Fruit fly (Drosophila melanogaster) whole organism, embryonic: Measurements from ENCODE around the gene akirin.

Experiments used
- Asciz ChIP-seq: fragments of 200-800 bp; sonication (Bioruptor generic); optimal IDR thresholded peaks from 2 replicates; lab custom pipeline; 2017; ENCODE audit warnings: missing biosample characterization, mild to moderate bottlenecking, missing genetic modification characterization, missing genetic modification reagents
- B-H1 ChIP-seq: fragments of 200-800 bp; sonication (Bioruptor generic); IDR thresholded peaks from 3 replicates; pipeline ENCODE4 v1.3.6; 2022; ENCODE audit warnings: missing biosample characterization, missing genetic modification characterization
- CG10543 ChIP-seq: fragments of 200-800 bp; sonication (Bioruptor generic); optimal IDR thresholded peaks from 3 replicates; lab custom pipeline; 2017; ENCODE audit warnings: missing biosample characterization, mild to moderate bottlenecking, missing genetic modification characterization, moderate library complexity
- CG11504 ChIP-seq: fragments of 200-800 bp; sonication (Bioruptor generic); optimal IDR thresholded peaks from 3 replicates; lab custom pipeline; 2019; ENCODE audit warnings: missing biosample characterization, mild to moderate bottlenecking, missing genetic modification characterization, moderate library complexity
- CG11560 ChIP-seq: fragments of 200-800 bp; sonication (Bioruptor generic); IDR thresholded peaks from 3 replicates; pipeline ENCODE4 v1.3.6; 2022; ENCODE audit warnings: missing biosample characterization, missing genetic modification characterization
- CG12104 ChIP-seq: fragments of 200-800 bp; sonication (Bioruptor generic); optimal IDR thresholded peaks from 3 replicates; lab custom pipeline; 2016; ENCODE audit warnings: missing biosample characterization, missing genetic modification characterization
- CG12659 ChIP-seq: fragments of 200-800 bp; sonication (Bioruptor generic); optimal IDR thresholded peaks from 3 replicates; lab custom pipeline; 2017; ENCODE audit warnings: mild to moderate bottlenecking, missing biosample characterization, missing genetic modification reagents, missing genetic modification characterization
- CG1792 ChIP-seq: fragments of 200-800 bp; sonication (Bioruptor generic); optimal IDR thresholded peaks from 2 replicates; lab custom pipeline; 2016; ENCODE audit warnings: missing biosample characterization, missing genetic modification characterization
- CG2129 ChIP-seq: fragments of 200-800 bp; sonication (Bioruptor generic); IDR thresholded peaks from 2 replicates; pipeline ENCODE4 v1.3.6; 2022; ENCODE audit warnings: missing biosample characterization, missing genetic modification characterization; ENCODE audit not compliant: partially characterized antibody
- CG2889 ChIP-seq: fragments of 200-800 bp; sonication (Bioruptor generic); IDR thresholded peaks from 3 replicates; pipeline ENCODE4 v1.3.6; 2022; ENCODE audit warnings: missing biosample characterization, missing genetic modification characterization
- CG33557 ChIP-seq: fragments of 200-800 bp; sonication (Bioruptor generic); optimal IDR thresholded peaks from 2 replicates; lab custom pipeline; 2019; ENCODE audit warnings: missing biosample characterization, mild to moderate bottlenecking, missing genetic modification characterization, moderate library complexity
- CG42726 ChIP-seq: fragments of 200-800 bp; sonication (Bioruptor generic); IDR thresholded peaks from 2 replicates; pipeline ENCODE4 v1.3.6; 2022; ENCODE audit warnings: missing biosample characterization, missing genetic modification characterization; ENCODE audit not compliant: partially characterized antibody
- CG5180 ChIP-seq: fragments of 200-800 bp; sonication (Bioruptor generic); optimal IDR thresholded peaks from 3 replicates; lab custom pipeline; 2017; ENCODE audit warnings: missing biosample characterization, missing genetic modification characterization, mild to moderate bottlenecking, moderate library complexity, missing genetic modification reagents
- CG6254 ChIP-seq: fragments of 200-800 bp; sonication (Bioruptor generic); optimal IDR thresholded peaks from 3 replicates; lab custom pipeline; 2017; ENCODE audit warnings: mild to moderate bottlenecking, missing biosample characterization, missing genetic modification reagents, missing genetic modification characterization
- CG6654 ChIP-seq: fragments of 200-800 bp; sonication (Bioruptor generic); optimal IDR thresholded peaks from 2 replicates; lab custom pipeline; 2017; ENCODE audit warnings: missing biosample characterization, mild to moderate bottlenecking, missing genetic modification characterization
- CG8359 ChIP-seq: fragments of 200-800 bp; sonication (Bioruptor generic); optimal IDR thresholded peaks from 2 replicates; lab custom pipeline; 2017; ENCODE audit warnings: missing biosample characterization, mild to moderate bottlenecking, missing genetic modification characterization, borderline replicate concordance
- CG8765 ChIP-seq: fragments of 200-800 bp; sonication (Bioruptor generic); IDR thresholded peaks from 2 replicates; pipeline ENCODE4 v1.3.6; 2022; ENCODE audit warnings: missing biosample characterization, missing genetic modification characterization
- CG9876 ChIP-seq: fragments of 200-800 bp; sonication (Bioruptor generic); optimal IDR thresholded peaks from 2 replicates; lab custom pipeline; 2016; ENCODE audit warnings: missing biosample characterization, missing genetic modification characterization
- H15 ChIP-seq: fragments of 200-800 bp; sonication (Bioruptor generic); IDR thresholded peaks from 3 replicates; pipeline ENCODE4 v1.3.6; 2022; ENCODE audit warnings: missing biosample characterization, missing genetic modification characterization
- HLH54F ChIP-seq: fragments of 200-800 bp; sonication (Bioruptor generic); optimal IDR thresholded peaks from 3 replicates; lab custom pipeline; 2016; ENCODE audit warnings: missing biosample characterization, missing genetic modification characterization
- Kr ChIP-seq: fragments of 200-800 bp; sonication (Bioruptor generic); optimal IDR thresholded peaks from 2 replicates; lab custom pipeline; 2017; ENCODE audit warnings: missing biosample characterization, mild to moderate bottlenecking, missing genetic modification characterization
- Lhr ChIP-seq: fragments of 200-800 bp; sonication (Bioruptor generic); optimal IDR thresholded peaks from 3 replicates; lab custom pipeline; 2017; ENCODE audit warnings: mild to moderate bottlenecking, missing biosample characterization, missing genetic modification reagents, missing genetic modification characterization
- Nf-YB ChIP-seq: fragments of 200-800 bp; sonication (Bioruptor generic); optimal IDR thresholded peaks from 3 replicates; lab custom pipeline; 2019; ENCODE audit warnings: missing biosample characterization, mild to moderate bottlenecking, missing genetic modification characterization, moderate library complexity
- Optix ChIP-seq: fragments of 200-800 bp; sonication (Bioruptor generic); IDR thresholded peaks from 3 replicates; pipeline ENCODE4 v1.3.6; 2022; ENCODE audit warnings: missing biosample characterization, missing genetic modification characterization
- Sry-β ChIP-seq: fragments of 200-800 bp; sonication (Bioruptor generic); optimal IDR thresholded peaks from 2 replicates; lab custom pipeline; 2018; ENCODE audit warnings: missing biosample characterization, mild to moderate bottlenecking, missing genetic modification characterization, moderate library complexity
- amos ChIP-seq: fragments of 200-800 bp; sonication (Bioruptor generic); IDR thresholded peaks from 2 replicates; pipeline ENCODE4 v1.3.6; 2022; ENCODE audit warnings: missing biosample characterization, missing genetic modification characterization; ENCODE audit not compliant: partially characterized antibody
- caup ChIP-seq: fragments of 200-800 bp; sonication (Bioruptor generic); optimal IDR thresholded peaks from 3 replicates; lab custom pipeline; 2017; ENCODE audit warnings: missing biosample characterization, mild to moderate bottlenecking, missing genetic modification characterization, moderate library complexity; ENCODE audit not compliant: severe bottlenecking
- esg ChIP-seq: fragments of 200-800 bp; sonication (Bioruptor generic); conservative IDR thresholded peaks from 2 replicates; pipeline ENCODE4 v1.3.6; 2022; ENCODE audit warnings: missing biosample characterization, missing genetic modification characterization
- gem ChIP-seq: fragments of 200-800 bp; sonication (Bioruptor generic); optimal IDR thresholded peaks from 2 replicates; lab custom pipeline; 2019; ENCODE audit warnings: missing biosample characterization, mild to moderate bottlenecking, missing genetic modification characterization, moderate library complexity
- gfzf ChIP-seq: fragments of 200-800 bp; sonication (Bioruptor generic); optimal IDR thresholded peaks from 2 replicates; lab custom pipeline; 2016; ENCODE audit warnings: missing biosample characterization, mild to moderate bottlenecking, missing genetic modification characterization, moderate library complexity
- gsb ChIP-seq: fragments of 200-800 bp; sonication (Bioruptor generic); IDR thresholded peaks from 2 replicates; pipeline ENCODE4 v1.3.6; 2022; ENCODE audit warnings: missing biosample characterization, missing genetic modification characterization
- hb ChIP-seq: fragments of 200-800 bp; sonication (Bioruptor generic); IDR thresholded peaks from 3 replicates; pipeline ENCODE4 v1.3.6; 2022; ENCODE audit warnings: missing biosample characterization, missing genetic modification characterization; ENCODE audit not compliant: partially characterized antibody
- hbn ChIP-seq: fragments of 200-800 bp; sonication (Bioruptor generic); IDR thresholded peaks from 2 replicates; pipeline ENCODE4 v1.3.6; 2022; ENCODE audit warnings: missing biosample characterization, missing genetic modification characterization; ENCODE audit not compliant: partially characterized antibody
- ind ChIP-seq: fragments of 200-800 bp; sonication (Bioruptor generic); optimal IDR thresholded peaks from 3 replicates; lab custom pipeline; 2016; ENCODE audit warnings: missing biosample characterization, missing genetic modification characterization
- kah ChIP-seq: fragments of 200-800 bp; sonication (Bioruptor generic); optimal IDR thresholded peaks from 2 replicates; lab custom pipeline; 2018; ENCODE audit warnings: missing biosample characterization, mild to moderate bottlenecking, missing genetic modification characterization
- kni ChIP-seq: fragments of 200-800 bp; sonication (Bioruptor generic); optimal IDR thresholded peaks from 3 replicates; lab custom pipeline; 2017; ENCODE audit warnings: mild to moderate bottlenecking, missing biosample characterization, missing genetic modification reagents, missing genetic modification characterization
- lilli ChIP-seq: fragments of 200-800 bp; sonication (Bioruptor generic); optimal IDR thresholded peaks from 3 replicates; lab custom pipeline; 2016; ENCODE audit warnings: missing biosample characterization, missing genetic modification characterization
- lov ChIP-seq, 2 experiments: fragments of 200-800 bp in 1 of 2; fragments of >200 bp in 1 of 2; sonication (Bioruptor generic) in 1 of 2; IDR thresholded peaks in 1 of 2; optimal IDR thresholded peaks in 1 of 2; 2 replicates in 1 of 2; 3 replicates in 1 of 2; pipeline versions ENCODE4 v1.3.6 to Lab custom; 2017 to 2022; ENCODE audit warnings: missing biosample characterization in 1 of 2, missing genetic modification characterization in 1 of 2
- mld ChIP-seq: fragments of 200-800 bp; sonication (Bioruptor generic); IDR thresholded peaks from 3 replicates; pipeline ENCODE4 v1.3.6; 2022; ENCODE audit warnings: missing biosample characterization, missing genetic modification characterization; ENCODE audit not compliant: partially characterized antibody
- pb ChIP-seq: fragments of 200-800 bp; sonication (Bioruptor generic); optimal IDR thresholded peaks from 3 replicates; lab custom pipeline; 2016; ENCODE audit warnings: missing biosample characterization, missing genetic modification characterization
- rib ChIP-seq: fragments of 200-800 bp; sonication (Bioruptor generic); IDR thresholded peaks from 2 replicates; pipeline ENCODE4 v1.3.6; 2022; ENCODE audit warnings: missing biosample characterization, missing genetic modification characterization
- stwl ChIP-seq: fragments of 200-800 bp; sonication (Bioruptor generic); optimal IDR thresholded peaks from 3 replicates; lab custom pipeline; 2018; ENCODE audit warnings: missing biosample characterization, mild to moderate bottlenecking, missing genetic modification characterization, moderate library complexity
- trem ChIP-seq: fragments of 200-800 bp; optimal IDR thresholded peaks from 3 replicates; lab custom pipeline; 2019; ENCODE audit warnings: missing biosample characterization, mild to moderate bottlenecking, missing genetic modification characterization, moderate library complexity
- wor ChIP-seq: fragments of 200-800 bp; sonication (Bioruptor generic); IDR thresholded peaks from 2 replicates; pipeline ENCODE4 v1.3.6; 2022; ENCODE audit warnings: missing biosample characterization, missing genetic modification characterization
- z ChIP-seq: fragments of 200-800 bp; sonication (Bioruptor generic); IDR thresholded peaks from 3 replicates; pipeline ENCODE4 v1.3.6; 2022; ENCODE audit warnings: missing biosample characterization, missing genetic modification characterization
- zen ChIP-seq: fragments of 200-800 bp; sonication (Bioruptor generic); optimal IDR thresholded peaks from 3 replicates; lab custom pipeline; 2018; ENCODE audit warnings: missing biosample characterization, mild to moderate bottlenecking, missing genetic modification characterization, moderate library complexity
- zen2 ChIP-seq: fragments of 200-800 bp; sonication (Bioruptor generic); IDR thresholded peaks from 3 replicates; pipeline ENCODE4 v1.3.6; 2022; ENCODE audit warnings: missing biosample characterization, missing genetic modification characterization; ENCODE audit not compliant: partially characterized antibody

Gene akirin

DNA sequence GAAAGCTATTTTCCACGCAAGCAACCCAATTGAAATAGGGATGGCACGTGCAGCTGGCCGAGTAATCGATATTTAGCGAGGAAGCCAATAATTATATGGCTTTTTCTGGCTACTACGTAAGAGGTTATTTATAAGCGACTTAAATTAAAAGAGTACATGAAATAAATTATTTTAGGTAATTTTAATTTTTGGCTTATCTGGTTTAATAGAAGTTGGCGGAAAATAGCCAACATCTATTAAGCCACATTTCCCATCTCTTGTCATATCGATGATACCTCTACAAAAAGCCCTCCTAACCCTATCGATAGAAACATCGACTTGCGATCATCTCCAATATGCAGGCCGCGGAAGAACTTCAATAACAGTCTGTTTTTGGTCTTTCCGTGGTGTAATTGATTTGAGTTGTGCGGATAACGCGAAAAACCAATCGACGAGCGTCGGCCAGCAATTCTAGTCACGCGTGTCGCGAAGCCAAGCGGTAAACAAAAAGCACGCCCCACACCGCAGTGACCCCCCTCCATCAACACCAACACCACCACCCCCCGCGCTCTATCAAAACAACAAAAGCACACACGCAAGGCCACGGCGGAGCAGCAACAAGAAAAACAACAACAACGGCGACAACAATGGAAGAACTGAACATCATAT is 21.5 kb upstream of the akirin start, which contains the start of the genes Srp19 and qm (continued):
- TF ChIP-seq CG12104 (peak; percentile 37), CG11504 (tag; lab: Kevin White, UChicago) (no peak), CG9876 (GFP tag; lab: Kevin White, UChicago) (no peak), wor (peak; percentile 11; the same call in 1 of the 2 replicates), CG2889 (GFP tag; lab: Robert Waterston, UW) (no peak), lov (optimal IDR thresholded peaks at IDR 0.05; lab: Kevin White, UChicago) (no peak), lov (GFP tag; IDR thresholded peaks at IDR 0.05; lab: Robert Waterston, UW) (no peak), B-H1 (GFP tag; lab: Robert Waterston, UW) (peak; percentile 11; the same call in 1 of the 3 replicates), Sry-β (GFP tag; lab: Kevin White, UChicago) (peak; percentile 93), Kr (GFP tag; lab: Kevin White, UChicago) (no peak), zen (tag; lab: Kevin White, UChicago) (peak; percentile 35), CG6654 (GFP tag; lab: Kevin White, UChicago) (no peak), CG1792 (GFP tag; lab: Kevin White, UChicago) (peak; percentile 20), rib (GFP tag; lab: Robert Waterston, UW) (peak; percentile 29; the same call in 1 of the 2 replicates), CG10543 (GFP tag; lab: Kevin White, UChicago) (peak; percentile 69), gem (tag; lab: Kevin White, UChicago) (peak; percentile 76), mld (GFP tag; lab: Robert Waterston, UW) (peak; percentile 59; the same call in 2 of the 3 replicates), H15 (GFP tag; lab: Robert Waterston, UW) (no peak; the same call in 2 of the 3 replicates), amos (GFP tag; lab: Robert Waterston, UW) (peak; percentile 77), CG6254 (GFP tag; lab: Kevin White, UChicago) (no peak), pb (GFP tag; lab: Kevin White, UChicago) (no peak), CG5180 (GFP tag; lab: Kevin White, UChicago) (no peak), CG8359 (no peak), CG2129 (GFP tag; lab: Robert Waterston, UW) (peak; percentile 59; the same call in 1 of the 2 replicates), trem (tag; lab: Kevin White, UChicago) (peak; percentile 6), z (no peak), kah (peak; percentile 28), Asciz (no peak), Lhr (GFP tag; lab: Kevin White, UChicago) (no peak), CG12659 (GFP tag; lab: Kevin White, UChicago) (peak; percentile 63), gsb (no peak), CG42726 (peak; percentile 70; the same call in 1 of the 2 replicates), HLH54F (GFP tag; lab: Kevin White, UChicago) (peak; percentile 47), ind (GFP tag; lab: Kevin White, UChicago) (peak; percentile 57), Nf-YB (GFP tag; lab: Kevin White, UChicago) (peak; percentile 39), CG11560 (tag; lab: Robert Waterston, UW) (no peak), hbn (GFP tag; lab: Robert Waterston, UW) (peak; percentile 72), zen2 (GFP tag; lab: Robert Waterston, UW) (peak; percentile 60; the same call in 2 of the 3 replicates), hb (GFP tag; lab: Robert Waterston, UW) (peak; percentile 71), gfzf (GFP tag; lab: Kevin White, UChicago) (no peak), CG8765 (no peak), esg (peak; percentile 21; the same call in 1 of the 2 replicates), caup (GFP tag; lab: Kevin White, UChicago) (peak; percentile 22), CG33557 (GFP tag; lab: Kevin White, UChicago) (peak; percentile 22), lilli (peak; percentile 73), kni (GFP tag; lab: Kevin White, UChicago) (peak; percentile 53), stwl (tag; lab: Kevin White, UChicago) (peak; percentile 20), Optix (GFP tag; lab: Robert Waterston, UW) (peak; percentile 29; the same call in 1 of the 3 replicates)
